Worm (Caenorhabditis elegans) whole organism, L4 larva: ENCODE results near the gene Y46E12A.2.

Source experiments
- nhr-10 ChIP-seq: fragments of 150-350 bp; optimal IDR thresholded peaks from 2 replicates; lab custom pipeline; 2014; ENCODE audit warnings: missing biosample characterization, missing genetic modification characterization
- nhr-11 ChIP-seq: fragments of 150-350 bp; optimal IDR thresholded peaks from 2 replicates; lab custom pipeline; 2014; ENCODE audit warnings: missing biosample characterization, missing genetic modification characterization

- TF ChIP-seq nhr-10 (tag; lab: Kevin White, UChicago) (no peak), nhr-11 (no peak)
These were observed 4.5 kb downstream of the Y46E12A.2 start, which contains the start of gene cnc-6 for ce11 chrIII:1763222-1763621.
